Worm (Caenorhabditis elegans): ENCODE data around the gene ulp-2.

- no peak for TF ChIP-seq fos-1 (tag; optimal IDR thresholded peaks at IDR 0.05)
- TF ChIP-seq lin-15B (tag; optimal IDR thresholded peaks at IDR 0.05): no peak
- TF ChIP-seq vab-15 (tag; optimal IDR thresholded peaks at IDR 0.05): no peak
- TF ChIP-seq nhr-77 (tag; optimal IDR thresholded peaks at IDR 0.05): no peak
- no peak for TF ChIP-seq xbp-1 (tag; optimal IDR thresholded peaks at IDR 0.05)
- no peak for TF ChIP-seq elt-3 (tag; optimal IDR thresholded peaks at IDR 0.05)
- no peak for TF ChIP-seq ces-1 (GFP tag; optimal IDR thresholded peaks at IDR 0.05)
- TF ChIP-seq fkh-8 (tag; optimal IDR thresholded peaks at IDR 0.05): no peak
- no peak for TF ChIP-seq hlh-4 (tag; optimal IDR thresholded peaks at IDR 0.05)
- TF ChIP-seq lin-39 (tag; optimal IDR thresholded peaks at IDR 0.05): no peak
Measured at ce11 chrII:4966576-4966975, 6.9 kb upstream of the ulp-2 start.

Data from whole organism, L1 larva.